Fruit fly (Drosophila melanogaster): ENCODE measurements around the gene Elp4.

DNA sequence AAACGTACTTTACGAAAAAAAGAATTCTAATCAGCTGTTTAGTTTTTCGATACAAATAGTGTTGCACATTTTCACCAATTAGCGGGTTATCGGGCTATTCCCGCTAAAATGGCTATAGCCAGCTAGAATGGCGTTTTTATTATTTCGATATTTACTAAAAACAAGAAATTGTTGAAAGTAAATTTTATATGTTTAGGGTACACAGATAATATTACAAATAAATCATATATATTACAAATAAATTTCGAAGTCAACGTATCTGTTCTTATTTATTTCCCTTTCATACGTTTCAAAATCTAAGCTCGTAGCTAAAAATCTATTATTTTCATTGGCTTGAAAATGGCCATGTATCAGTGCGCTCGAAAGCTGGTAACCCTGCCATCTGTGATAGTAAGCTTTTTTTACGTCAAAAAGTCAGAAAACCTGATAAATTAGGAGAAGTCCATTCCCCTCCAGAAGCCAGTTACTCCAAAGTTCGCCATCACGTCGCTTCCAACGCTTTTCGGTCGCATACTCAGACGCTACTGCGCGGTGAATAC is 4.0 kb upstream of the Elp4 start, which contains the start of the genes CG7382 and cl:
- TF ChIP-seq Crg-1 (GFP tag; optimal IDR thresholded peaks at IDR 0.05) (no peak), CG5204 (GFP tag; optimal IDR thresholded peaks at IDR 0.05) (no peak), Clk (GFP tag; optimal IDR thresholded peaks at IDR 0.05) (no peak), Hr96 (GFP tag; optimal IDR thresholded peaks at IDR 0.05) (no peak), bab1 (GFP tag; optimal IDR thresholded peaks at IDR 0.05) (no peak), kay (GFP tag; ENCODE audit: borderline replicate concordance) (no peak), CG1620 (GFP tag; optimal IDR thresholded peaks at IDR 0.05) (no peak), toe (GFP tag; optimal IDR thresholded peaks at IDR 0.05) (peak; percentile 69), cic (GFP tag; optimal IDR thresholded peaks at IDR 0.05) (peak; percentile 15)
